Worm (Caenorhabditis elegans) whole organism, mixed stage, embryonic: ENCODE results near the gene R08D7.4.

ENCODE experiments used
- blmp-1 ChIP-seq: fragments of 150-350 bp; optimal IDR thresholded peaks from 2 replicates; lab custom pipeline; 2014; ENCODE audit warnings: missing biosample characterization, missing genetic modification characterization
- ceh-83 ChIP-seq: fragments of 200-800 bp; sonication (Bioruptor generic); optimal IDR thresholded peaks from 2 replicates; lab custom pipeline; 2018; ENCODE audit warnings: mild to moderate bottlenecking, missing genetic modification characterization, missing compliant biosample characterization
- lsy-2 ChIP-seq: fragments of 150-350 bp; optimal IDR thresholded peaks from 2 replicates; lab custom pipeline; 2014; ENCODE audit warnings: missing biosample characterization, missing genetic modification characterization
- mls-2 ChIP-seq: sonication (generic microtip); optimal IDR thresholded peaks from 2 replicates; lab custom pipeline; 2016; ENCODE audit warnings: mild to moderate bottlenecking, missing genetic modification characterization, moderate library complexity, missing compliant biosample characterization
- nhr-2 ChIP-seq: fragments of 150-350 bp; optimal IDR thresholded peaks from 2 replicates; lab custom pipeline; 2014; ENCODE audit warnings: missing biosample characterization, missing genetic modification characterization
- snpc-4 ChIP-seq: fragments of 150-350 bp; optimal IDR thresholded peaks from 2 replicates; lab custom pipeline; 2014; ENCODE audit warnings: missing biosample characterization, missing genetic modification characterization
- tbx-8 ChIP-seq: fragments of 200-800 bp; sonication (Bioruptor generic); optimal IDR thresholded peaks from 2 replicates; lab custom pipeline; 2018; ENCODE audit warnings: mild to moderate bottlenecking, missing genetic modification characterization, moderate library complexity, missing compliant biosample characterization
- unc-39 ChIP-seq: fragments of 150-350 bp; optimal IDR thresholded peaks from 2 replicates; lab custom pipeline; 2014; ENCODE audit warnings: missing biosample characterization, missing genetic modification characterization

The R08D7.4 gene

DNA sequence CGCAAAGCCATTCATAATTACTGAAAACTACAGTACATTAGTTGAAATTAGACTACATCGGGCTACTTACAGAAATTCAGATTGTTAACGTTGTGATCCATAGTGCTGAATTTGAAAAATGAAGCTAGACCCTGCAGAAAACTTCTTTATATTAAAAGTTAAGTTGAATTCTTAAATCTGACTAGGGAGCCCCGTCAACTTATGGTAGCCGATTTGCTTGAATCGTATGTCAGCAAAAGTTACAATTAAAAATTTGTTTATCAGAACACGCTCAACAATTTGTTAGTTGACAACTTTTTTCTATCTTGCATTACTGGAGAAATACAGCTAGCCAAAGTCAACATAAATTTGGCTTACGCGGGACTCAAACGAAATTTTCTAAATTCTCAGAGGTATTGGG is 50.8 kb downstream of the R08D7.4 start, which contains the start of gene F59B2.14:
F59B2.14 (minus strand) TSS at position 101 of the 400 bp plus-strand sequence.
- TF ChIP-seq nhr-2 (tag; lab: Kevin White, UChicago) (no peak), lsy-2 (tag; lab: Kevin White, UChicago) (no peak), ceh-83 (no peak), mls-2 (no peak), blmp-1 (tag; lab: Kevin White, UChicago) (no peak), snpc-4 (no peak), tbx-8 (no peak), unc-39 (no peak)
